Worm (Caenorhabditis elegans) whole organism, L3 larva: ENCODE measurements around the gene srg-8.
A peak's percentile ranks its signal among the peaks of the same experiment; 100 is the strongest.

Experiments used
- ama-1 ChIP-seq: fragments of 150-350 bp; optimal IDR thresholded peaks from 2 replicates; lab custom pipeline; 2018
- ceh-82 ChIP-seq: fragments of 150-350 bp; optimal IDR thresholded peaks from 2 replicates; lab custom pipeline; 2014; ENCODE audit warnings: missing biosample characterization, missing genetic modification characterization
- elt-1 ChIP-seq: fragments of 150-350 bp; optimal IDR thresholded peaks from 2 replicates; lab custom pipeline; 2014; ENCODE audit warnings: missing biosample characterization, missing genetic modification characterization
- elt-2 ChIP-seq: sonication (generic microtip); optimal IDR thresholded peaks from 2 replicates; lab custom pipeline; 2016; ENCODE audit warnings: missing genetic modification reagents, mild to moderate bottlenecking, missing genetic modification characterization, missing compliant biosample characterization
- fkh-10 ChIP-seq: sonication (generic microtip); optimal IDR thresholded peaks from 2 replicates; lab custom pipeline; 2017; ENCODE audit warnings: missing biosample characterization, missing genetic modification reagents, missing genetic modification characterization
- fkh-2 ChIP-seq: fragments of 150-350 bp; optimal IDR thresholded peaks from 2 replicates; lab custom pipeline; 2014; ENCODE audit warnings: missing biosample characterization, missing genetic modification reagents, missing genetic modification characterization
- hmg-11 ChIP-seq: sonication (generic microtip); optimal IDR thresholded peaks from 2 replicates; lab custom pipeline; 2016; ENCODE audit warnings: missing genetic modification characterization, missing compliant biosample characterization
- jun-1 ChIP-seq: fragments of 150-350 bp; optimal IDR thresholded peaks from 2 replicates; lab custom pipeline; 2014; ENCODE audit warnings: missing biosample characterization, missing genetic modification reagents, missing genetic modification characterization
- lin-15B ChIP-seq: fragments of 150-350 bp; optimal IDR thresholded peaks from 2 replicates; lab custom pipeline; 2014; ENCODE audit warnings: missing biosample characterization, missing genetic modification characterization
- lin-39 ChIP-seq: fragments of 150-350 bp; optimal IDR thresholded peaks from 2 replicates; lab custom pipeline; 2018; ENCODE audit warnings: missing biosample characterization, missing genetic modification reagents, missing genetic modification characterization
- lsy-12 ChIP-seq: sonication (generic microtip); optimal IDR thresholded peaks from 2 replicates; lab custom pipeline; 2016; ENCODE audit warnings: mild to moderate bottlenecking, missing genetic modification characterization, missing compliant biosample characterization
- mml-1 ChIP-seq: fragments of 150-350 bp; sonication (generic microtip); optimal IDR thresholded peaks from 3 replicates; lab custom pipeline; 2014; ENCODE audit warnings: missing biosample characterization, missing genetic modification characterization
- nfya-1 ChIP-seq: sonication (generic microtip); optimal IDR thresholded peaks from 2 replicates; lab custom pipeline; 2017; ENCODE audit warnings: missing genetic modification characterization, mild to moderate bottlenecking, missing compliant biosample characterization, antibody characterized with exemption, moderate library complexity; ENCODE audit not compliant: insufficient read depth
- nhr-12 ChIP-seq: fragments of 150-350 bp; optimal IDR thresholded peaks from 2 replicates; lab custom pipeline; 2014; ENCODE audit warnings: missing biosample characterization, missing genetic modification characterization
- nhr-23 ChIP-seq: fragments of 150-350 bp; optimal IDR thresholded peaks from 2 replicates; lab custom pipeline; 2014; ENCODE audit warnings: missing biosample characterization, missing genetic modification reagents, missing genetic modification characterization
- nhr-28 ChIP-seq: fragments of 150-350 bp; optimal IDR thresholded peaks from 2 replicates; lab custom pipeline; 2014; ENCODE audit warnings: missing biosample characterization, missing genetic modification characterization
- nhr-76 ChIP-seq: fragments of 150-350 bp; sonication (generic microtip); optimal IDR thresholded peaks from 5 replicates; lab custom pipeline; 2014; ENCODE audit warnings: missing biosample characterization, missing genetic modification characterization
- nhr-77 ChIP-seq: fragments of 150-350 bp; optimal IDR thresholded peaks from 2 replicates; lab custom pipeline; 2014; ENCODE audit warnings: missing biosample characterization, missing genetic modification characterization
- pha-4 ChIP-seq: fragments of 150-350 bp; optimal IDR thresholded peaks from 2 replicates; lab custom pipeline; 2014; ENCODE audit warnings: missing biosample characterization, missing genetic modification reagents, missing genetic modification characterization
- pqm-1 ChIP-seq: fragments of 150-350 bp; optimal IDR thresholded peaks from 2 replicates; lab custom pipeline; 2017; ENCODE audit warnings: missing biosample characterization, missing genetic modification characterization, inconsistent platforms
- skn-1 ChIP-seq: fragments of 150-350 bp; optimal IDR thresholded peaks from 2 replicates; lab custom pipeline; 2014; ENCODE audit warnings: missing biosample characterization, missing genetic modification characterization
- tbx-2 ChIP-seq: sonication (generic microtip); optimal IDR thresholded peaks from 2 replicates; lab custom pipeline; 2016; ENCODE audit warnings: mild to moderate bottlenecking, missing genetic modification characterization, missing compliant biosample characterization
- zag-1 ChIP-seq: fragments of 150-350 bp; optimal IDR thresholded peaks from 2 replicates; lab custom pipeline; 2014; ENCODE audit warnings: missing biosample characterization, missing genetic modification characterization
- ztf-11 ChIP-seq: fragments of 150-350 bp; optimal IDR thresholded peaks from 2 replicates; lab custom pipeline; 2014; ENCODE audit warnings: missing biosample characterization, missing genetic modification characterization
- ztf-4 ChIP-seq: fragments of 150-350 bp; optimal IDR thresholded peaks from 2 replicates; lab custom pipeline; 2014; ENCODE audit warnings: missing biosample characterization, missing genetic modification characterization

srg-8 gene

ce11 chrIII:6301685-6302084 is 47.0 kb upstream of the srg-8 start:
- TF ChIP-seq nfya-1 (tag; lab: Kevin White, UChicago), result peak; percentile 53

ce11 chrIII:6300297-6300696 is 45.7 kb upstream of the srg-8 start:
- TF ChIP-seq tbx-2 (tag; lab: Kevin White, UChicago) (no peak), ama-1 (lab: Kevin White, UChicago) (peak; percentile 74), nhr-12 (no peak), mml-1 (tag; lab: Kevin White, UChicago) (no peak)
- TF ChIP-seq, all 47 proteins: peak for 1

ce11 chrIII:6298131-6298530 is 43.5 kb upstream of the srg-8 start, which contains the start of gene F47D12.3:
TSS of gene F47D12.3 (plus strand) at chrIII:6298461.
- TF ChIP-seq nfya-1 (tag; lab: Kevin White, UChicago) (no peak), lin-39 (tag; lab: Kevin White, UChicago) (peak; percentile 27), pha-4 (no peak)
- TF ChIP-seq, all 47 proteins: peak for 1

- TF ChIP-seq lsy-12 (tag; lab: Kevin White, UChicago) (no peak), ceh-82 (no peak), fkh-2 (tag; lab: Kevin White, UChicago) (no peak)
These were observed 43.0 kb upstream of the srg-8 start for ce11 chrIII:6297599-6297998.

- TF ChIP-seq ama-1 (lab: Kevin White, UChicago) (no peak), elt-1 (tag; lab: Kevin White, UChicago) (peak; percentile 42)
These were observed 41.5 kb upstream of the srg-8 start, which contains the start of gene F47D12.7 for ce11 chrIII:6295972-6296700. TSS of gene F47D12.7 (minus strand) at chrIII:6296022.

- TF ChIP-seq fkh-10 (GFP tag; lab: Kevin White, UChicago), result no peak
- TF ChIP-seq lsy-12 (tag; lab: Kevin White, UChicago), result no peak
- TF ChIP-seq skn-1 (tag; lab: Kevin White, UChicago), result no peak
- TF ChIP-seq lin-39 (tag; lab: Kevin White, UChicago), result no peak
- TF ChIP-seq ztf-4 (tag; lab: Kevin White, UChicago), result no peak
- no peak for TF ChIP-seq hmg-11 (tag; lab: Kevin White, UChicago)
- TF ChIP-seq elt-2, result peak; percentile 74
- TF ChIP-seq nhr-28, result no peak
- no peak for TF ChIP-seq ztf-11
- TF ChIP-seq pqm-1 (tag; lab: Kevin White, UChicago), result peak; percentile 38
- TF ChIP-seq ceh-82, result no peak
- TF ChIP-seq nhr-77 (tag; lab: Kevin White, UChicago), result no peak
- peak; percentile 19 for TF ChIP-seq jun-1 (tag; lab: Kevin White, UChicago)
- TF ChIP-seq zag-1 (tag; lab: Kevin White, UChicago), result no peak
- no peak for TF ChIP-seq nhr-23 (tag; lab: Kevin White, UChicago)
- peak; percentile 91 for TF ChIP-seq elt-1 (tag; lab: Kevin White, UChicago)
These were observed 36.0 kb upstream of the srg-8 start for ce11 chrIII:6290469-6291182.

- TF ChIP-seq pqm-1 (tag; lab: Kevin White, UChicago), result no peak
- TF ChIP-seq nhr-76 (tag; lab: Kevin White, UChicago), result no peak
- TF ChIP-seq nfya-1 (tag; lab: Kevin White, UChicago), result peak; percentile 13
- peak; percentile 76 for TF ChIP-seq lin-15B (tag; lab: Kevin White, UChicago)
- TF ChIP-seq, all 47 proteins: peak for 2
These were observed 34.7 kb upstream of the srg-8 start for ce11 chrIII:6289366-6289765.

- TF ChIP-seq elt-2, result no peak
These were observed 32.6 kb upstream of the srg-8 start, which contains the start of gene F47D12.6 for ce11 chrIII:6287195-6287594. TSS of gene F47D12.6 (minus strand) at chrIII:6287295.
